Fruit fly (Drosophila melanogaster) whole organism, prepupa: Measurements from ENCODE around the gene mu2.

Experiments
- Blimp-1 ChIP-seq: fragments of 200-800 bp; sonication (Bioruptor generic); optimal IDR thresholded peaks from 3 replicates; lab custom pipeline; 2017; ENCODE audit warnings: missing biosample characterization, missing genetic modification characterization, mild to moderate bottlenecking, moderate library complexity, missing genetic modification reagents
- CG10631 ChIP-seq: fragments of 200-800 bp; sonication (Bioruptor generic); optimal IDR thresholded peaks from 2 replicates; lab custom pipeline; 2016; ENCODE audit warnings: missing biosample characterization, missing genetic modification characterization
- CG10669 ChIP-seq: fragments of 200-800 bp; sonication (Bioruptor generic); optimal IDR thresholded peaks from 3 replicates; lab custom pipeline; 2018; ENCODE audit warnings: missing biosample characterization, mild to moderate bottlenecking, missing genetic modification characterization, moderate library complexity
- CG11294 ChIP-seq: fragments of 200-800 bp; sonication (Bioruptor generic); IDR thresholded peaks from 2 replicates; pipeline ENCODE4 v1.3.6; 2022; ENCODE audit warnings: missing biosample characterization, missing genetic modification characterization
- CG11762 ChIP-seq: fragments of 200-800 bp; sonication (Bioruptor generic); optimal IDR thresholded peaks from 3 replicates; lab custom pipeline; 2016; ENCODE audit warnings: missing biosample characterization, missing genetic modification characterization; ENCODE audit not compliant: insufficient read depth
- CG11902 ChIP-seq: fragments of 200-800 bp; sonication (Bioruptor generic); optimal IDR thresholded peaks from 3 replicates; lab custom pipeline; 2016; ENCODE audit warnings: missing biosample characterization, missing genetic modification characterization
- CG1621 ChIP-seq: fragments of 200-800 bp; sonication (Bioruptor generic); optimal IDR thresholded peaks from 3 replicates; lab custom pipeline; 2018; ENCODE audit warnings: missing biosample characterization, mild to moderate bottlenecking, missing genetic modification characterization
- CG16779 ChIP-seq: fragments of 200-800 bp; sonication (Bioruptor generic); optimal IDR thresholded peaks from 3 replicates; lab custom pipeline; 2017; ENCODE audit warnings: missing biosample characterization, mild to moderate bottlenecking, missing genetic modification characterization
- CG3032 ChIP-seq: fragments of 200-800 bp; optimal IDR thresholded peaks from 2 replicates; lab custom pipeline; 2019; ENCODE audit warnings: missing biosample characterization, mild to moderate bottlenecking, missing genetic modification characterization, moderate library complexity
- CG31627 ChIP-seq: fragments of 200-800 bp; sonication (Bioruptor generic); optimal IDR thresholded peaks from 3 replicates; lab custom pipeline; 2016; ENCODE audit warnings: missing biosample characterization, missing genetic modification characterization
- CG32006 ChIP-seq: fragments of 200-800 bp; sonication (Bioruptor generic); optimal IDR thresholded peaks from 3 replicates; lab custom pipeline; 2017; ENCODE audit warnings: missing biosample characterization, mild to moderate bottlenecking, missing genetic modification characterization
- CG34406 ChIP-seq: fragments of 200-800 bp; sonication (Bioruptor generic); optimal IDR thresholded peaks from 3 replicates; lab custom pipeline; 2016; ENCODE audit warnings: missing biosample characterization, missing genetic modification characterization
- CG4318 ChIP-seq: fragments of 200-800 bp; sonication (Bioruptor generic); optimal IDR thresholded peaks from 3 replicates; lab custom pipeline; 2017; ENCODE audit warnings: missing biosample characterization, mild to moderate bottlenecking, missing genetic modification characterization
- CG6163 ChIP-seq: fragments of 200-800 bp; sonication (Bioruptor generic); IDR thresholded peaks from 3 replicates; pipeline ENCODE4 v1.3.6; 2022; ENCODE audit warnings: missing biosample characterization, missing genetic modification characterization
- CG6276 ChIP-seq: fragments of 200-800 bp; sonication (Bioruptor generic); optimal IDR thresholded peaks from 2 replicates; lab custom pipeline; 2017; ENCODE audit warnings: missing biosample characterization, mild to moderate bottlenecking, missing genetic modification characterization
- CG6792 ChIP-seq: fragments of 200-800 bp; sonication (Bioruptor generic); optimal IDR thresholded peaks from 3 replicates; lab custom pipeline; 2016; ENCODE audit warnings: missing biosample characterization, missing genetic modification characterization
- CG6808 ChIP-seq: fragments of 200-800 bp; sonication (Bioruptor generic); optimal IDR thresholded peaks from 3 replicates; lab custom pipeline; 2017; ENCODE audit warnings: missing biosample characterization, missing genetic modification characterization, mild to moderate bottlenecking, moderate library complexity, missing genetic modification reagents
- CG6854 ChIP-seq: fragments of 200-800 bp; sonication (Bioruptor generic); optimal IDR thresholded peaks from 2 replicates; lab custom pipeline; 2017; ENCODE audit warnings: missing biosample characterization, mild to moderate bottlenecking, missing genetic modification characterization
- CG7368 ChIP-seq: fragments of 200-800 bp; sonication (Bioruptor generic); optimal IDR thresholded peaks from 3 replicates; lab custom pipeline; 2016; ENCODE audit warnings: missing biosample characterization, missing genetic modification characterization
- CG8119 ChIP-seq: fragments of 200-800 bp; sonication (Bioruptor generic); IDR thresholded peaks from 3 replicates; pipeline ENCODE4 v1.3.6; 2022; ENCODE audit warnings: missing biosample characterization, missing genetic modification characterization
- CG8319 ChIP-seq: fragments of 200-800 bp; sonication (Bioruptor generic); optimal IDR thresholded peaks from 3 replicates; lab custom pipeline; 2016; ENCODE audit warnings: missing biosample characterization, missing genetic modification characterization
- CG8632 ChIP-seq: fragments of 200-800 bp; sonication (Bioruptor generic); optimal IDR thresholded peaks from 3 replicates; lab custom pipeline; 2016; ENCODE audit warnings: missing biosample characterization, missing genetic modification characterization
- CG9139 ChIP-seq: fragments of 200-800 bp; sonication (Bioruptor generic); optimal IDR thresholded peaks from 3 replicates; lab custom pipeline; 2017; ENCODE audit warnings: missing biosample characterization, mild to moderate bottlenecking, missing genetic modification characterization
- Eip75B ChIP-seq: fragments of 200-800 bp; sonication (Bioruptor generic); optimal IDR thresholded peaks from 3 replicates; lab custom pipeline; 2016; ENCODE audit warnings: missing biosample characterization, missing genetic modification characterization
- Eip78C ChIP-seq: fragments of 200-800 bp; sonication (Bioruptor generic); peaks from one replicate; lab custom pipeline; 2016; ENCODE audit warnings: missing biosample characterization, missing genetic modification characterization
- Eip93F ChIP-seq: fragments of 200-800 bp; sonication (Bioruptor generic); optimal IDR thresholded peaks from 2 replicates; lab custom pipeline; 2016; ENCODE audit warnings: missing biosample characterization, mild to moderate bottlenecking, missing genetic modification characterization
- Ets21C ChIP-seq: fragments of 200-800 bp; sonication (Bioruptor generic); optimal IDR thresholded peaks from 3 replicates; lab custom pipeline; 2016; ENCODE audit warnings: missing biosample characterization, missing genetic modification characterization
- Ets96B ChIP-seq: fragments of 200-800 bp; optimal IDR thresholded peaks from 2 replicates; lab custom pipeline; 2019; ENCODE audit warnings: missing biosample characterization, mild to moderate bottlenecking, missing genetic modification characterization, moderate library complexity
- Lpt ChIP-seq: fragments of 200-800 bp; sonication (Bioruptor generic); optimal IDR thresholded peaks from 3 replicates; lab custom pipeline; 2016; ENCODE audit warnings: missing biosample characterization, missing genetic modification characterization
- Met ChIP-seq: fragments of 200-800 bp; sonication (Bioruptor generic); optimal IDR thresholded peaks from 3 replicates; lab custom pipeline; 2016; ENCODE audit warnings: missing biosample characterization, missing genetic modification characterization
- OdsH ChIP-seq: fragments of 200-800 bp; sonication (Bioruptor generic); optimal IDR thresholded peaks from 3 replicates; lab custom pipeline; 2016; ENCODE audit warnings: missing biosample characterization, missing genetic modification characterization
- Smox ChIP-seq: fragments of 200-800 bp; sonication (Bioruptor generic); optimal IDR thresholded peaks from 3 replicates; lab custom pipeline; 2016; ENCODE audit warnings: missing biosample characterization, missing genetic modification characterization
- Sox102F ChIP-seq: fragments of 200-800 bp; sonication (Bioruptor generic); optimal IDR thresholded peaks from 2 replicates; lab custom pipeline; 2016; ENCODE audit warnings: missing biosample characterization, mild to moderate bottlenecking, missing genetic modification characterization
- Sox15 ChIP-seq: fragments of 200-800 bp; sonication (Bioruptor generic); optimal IDR thresholded peaks from 3 replicates; lab custom pipeline; 2016; ENCODE audit warnings: missing biosample characterization, missing genetic modification characterization
- achi ChIP-seq: fragments of 200-800 bp; sonication (Bioruptor generic); optimal IDR thresholded peaks from 3 replicates; lab custom pipeline; 2016; ENCODE audit warnings: missing biosample characterization, missing genetic modification characterization
- cyc ChIP-seq: fragments of 200-800 bp; sonication (Bioruptor generic); optimal IDR thresholded peaks from 3 replicates; lab custom pipeline; 2016; ENCODE audit warnings: missing biosample characterization, missing genetic modification characterization
- dsx ChIP-seq: fragments of 200-800 bp; optimal IDR thresholded peaks from 3 replicates; lab custom pipeline; 2019; ENCODE audit warnings: missing biosample characterization, mild to moderate bottlenecking, missing genetic modification characterization, moderate library complexity; ENCODE audit not compliant: poor library complexity, severe bottlenecking
- fd59A ChIP-seq: fragments of 200-800 bp; sonication (Bioruptor generic); optimal IDR thresholded peaks from 2 replicates; lab custom pipeline; 2017; ENCODE audit warnings: missing biosample characterization, mild to moderate bottlenecking, missing genetic modification characterization, missing genetic modification reagents
- fkh ChIP-seq: fragments of 200-800 bp; sonication (Bioruptor generic); optimal IDR thresholded peaks from 3 replicates; lab custom pipeline; 2017; ENCODE audit warnings: missing biosample characterization, mild to moderate bottlenecking, missing genetic modification characterization, moderate library complexity
- lz ChIP-seq: fragments of 200-800 bp; sonication (Bioruptor generic); optimal IDR thresholded peaks from 3 replicates; lab custom pipeline; 2016; ENCODE audit warnings: missing biosample characterization, missing genetic modification characterization
- net ChIP-seq: fragments of 200-800 bp; sonication (Bioruptor generic); optimal IDR thresholded peaks from 3 replicates; lab custom pipeline; 2016; ENCODE audit warnings: missing biosample characterization, missing genetic modification characterization
- pdm3 ChIP-seq: fragments of 200-800 bp; sonication (Bioruptor generic); optimal IDR thresholded peaks from 3 replicates; lab custom pipeline; 2016; ENCODE audit warnings: missing biosample characterization, missing genetic modification characterization
- salr ChIP-seq, 2 experiments: fragments of 200-800 bp; sonication (Bioruptor generic); optimal IDR thresholded peaks; 3 replicates each; lab custom pipeline; 2016 to 2018; ENCODE audit warnings: missing biosample characterization in 2 of 2, missing genetic modification characterization in 2 of 2, mild to moderate bottlenecking in 1 of 2
- spab ChIP-seq: fragments of 200-800 bp; sonication (Bioruptor generic); optimal IDR thresholded peaks from 2 replicates; lab custom pipeline; 2017; ENCODE audit warnings: missing biosample characterization, mild to moderate bottlenecking, missing genetic modification characterization, missing genetic modification reagents
- ss ChIP-seq, 2 experiments: fragments of 200-800 bp; sonication (Bioruptor generic); optimal IDR thresholded peaks; 2 replicates in 1 of 2; 3 replicates in 1 of 2; lab custom pipeline; 2017 to 2018; ENCODE audit warnings: mild to moderate bottlenecking in 2 of 2, missing biosample characterization in 2 of 2, missing genetic modification characterization in 2 of 2, moderate library complexity in 1 of 2
- svp ChIP-seq: fragments of 200-800 bp; sonication (Bioruptor generic); peaks from one replicate; lab custom pipeline; 2016; ENCODE audit warnings: missing biosample characterization, missing genetic modification characterization
- topi ChIP-seq: fragments of 200-800 bp; sonication (Bioruptor generic); optimal IDR thresholded peaks from 3 replicates; lab custom pipeline; 2016; ENCODE audit warnings: missing biosample characterization, missing genetic modification characterization
- vri ChIP-seq: fragments of 200-800 bp; sonication (Bioruptor generic); optimal IDR thresholded peaks from 3 replicates; lab custom pipeline; 2016; ENCODE audit warnings: missing biosample characterization, mild to moderate bottlenecking, missing genetic modification characterization

Gene mu2

dm6 chr3L:1964099-1964498 is 16.8 kb upstream of the mu2 start, which contains the start of gene mv:
Gene mv, minus strand, starts transcription at chr3L:1964178.
- no peak for TF ChIP-seq fd59A (GFP tag; lab: Kevin White, UChicago)
- no peak for TF ChIP-seq spab (GFP tag; lab: Kevin White, UChicago)
- no peak for TF ChIP-seq CG11902 (GFP tag; lab: Kevin White, UChicago)
- TF ChIP-seq Eip75B (GFP tag; lab: Kevin White, UChicago) = no peak
- peak; percentile 8 for TF ChIP-seq fkh (GFP tag; lab: Kevin White, UChicago)
- peak; percentile 34 for TF ChIP-seq Eip78C (GFP tag; lab: Kevin White, UChicago)
- no peak for TF ChIP-seq CG11294
- peak; percentile 36 for TF ChIP-seq Eip93F (GFP tag; lab: Kevin White, UChicago)
- TF ChIP-seq svp (GFP tag; lab: Kevin White, UChicago) = no peak
- no peak for TF ChIP-seq CG6276 (GFP tag; lab: Kevin White, UChicago)

- TF ChIP-seq pdm3 (GFP tag; lab: Kevin White, UChicago) (peak; percentile 97), CG1621 (peak; percentile 93), CG8319 (GFP tag; lab: Kevin White, UChicago) (peak; percentile 69), CG9139 (GFP tag; lab: Kevin White, UChicago) (peak; percentile 77), CG3032 (peak; percentile 92), Eip78C (GFP tag; lab: Kevin White, UChicago) (no peak), Ets96B (tag; lab: Kevin White, UChicago) (peak; percentile 93), salr (GFP tag; optimal IDR thresholded peaks at IDR 0.05; lab: Kevin White, UChicago) (peak; percentile 92 to 95), Lpt (GFP tag; lab: Kevin White, UChicago) (peak; percentile 96), Eip75B (GFP tag; lab: Kevin White, UChicago) (peak; percentile 95), dsx (peak; percentile 87), CG10669 (GFP tag; lab: Kevin White, UChicago) (peak; percentile 91), Met (GFP tag; lab: Kevin White, UChicago) (peak; percentile 90), CG32006 (GFP tag; lab: Kevin White, UChicago) (peak; percentile 97), topi (GFP tag; lab: Kevin White, UChicago) (peak; percentile 87), CG16779 (tag; lab: Kevin White, UChicago) (peak; percentile 90), cyc (GFP tag; lab: Kevin White, UChicago) (peak; percentile 92), CG8632 (GFP tag; lab: Kevin White, UChicago) (peak; percentile 90), CG6163 (GFP tag; lab: Robert Waterston, UW) (peak; percentile 98), fkh (GFP tag; lab: Kevin White, UChicago) (no peak), Sox15 (GFP tag; lab: Kevin White, UChicago) (peak; percentile 86), Ets21C (GFP tag; lab: Kevin White, UChicago) (no peak), Sox102F (GFP tag; lab: Kevin White, UChicago) (peak; percentile 92), ss (GFP tag; optimal IDR thresholded peaks at IDR 0.05; lab: Kevin White, UChicago) (peak in 1 of 2 experiments; percentile 82), svp (GFP tag; lab: Kevin White, UChicago) (peak; percentile 93), CG10631 (peak; percentile 95), CG6792 (GFP tag; lab: Kevin White, UChicago) (peak; percentile 94), CG6808 (GFP tag; lab: Kevin White, UChicago) (peak; percentile 87), lz (GFP tag; lab: Kevin White, UChicago) (peak; percentile 90), achi (GFP tag; lab: Kevin White, UChicago) (peak; percentile 95), CG11902 (GFP tag; lab: Kevin White, UChicago) (peak; percentile 88), CG11762 (GFP tag; lab: Kevin White, UChicago) (peak; percentile 91), spab (GFP tag; lab: Kevin White, UChicago) (peak; percentile 88), Smox (GFP tag; lab: Kevin White, UChicago) (peak; percentile 89), CG8119 (peak; percentile 98), vri (GFP tag; lab: Kevin White, UChicago) (peak; percentile 87), Blimp-1 (peak; percentile 54), CG31627 (GFP tag; lab: Kevin White, UChicago) (peak; percentile 94), CG11294 (peak; percentile 96), net (GFP tag; lab: Kevin White, UChicago) (peak; percentile 95), CG34406 (GFP tag; lab: Kevin White, UChicago) (peak; percentile 91), OdsH (GFP tag; lab: Kevin White, UChicago) (peak; percentile 97), CG6854 (GFP tag; lab: Kevin White, UChicago) (no peak), CG7368 (GFP tag; lab: Kevin White, UChicago) (peak; percentile 93), CG4318 (GFP tag; lab: Kevin White, UChicago) (no peak), Eip93F (GFP tag; lab: Kevin White, UChicago) (peak; percentile 44)
Measured at dm6 chr3L:1962964-1963363, 15.7 kb upstream of the mu2 start, which contains the start of gene SCOT. Gene SCOT, plus strand, starts transcription at chr3L:1963143.
